Worm (Caenorhabditis elegans) whole organism, L1 larva: ENCODE data around the gene msp-64.

Experiments used
- C16A3.4 ChIP-seq: fragments of 150-350 bp; optimal IDR thresholded peaks from 2 replicates; lab custom pipeline; 2014; ENCODE audit warnings: missing biosample characterization, missing genetic modification characterization
- C34B4.2 ChIP-seq: sonication (generic microtip); optimal IDR thresholded peaks from 2 replicates; lab custom pipeline; 2017; ENCODE audit warnings: mild to moderate bottlenecking, missing genetic modification characterization, missing compliant biosample characterization
- F16B12.6 ChIP-seq: fragments of 150-350 bp; optimal IDR thresholded peaks from 2 replicates; lab custom pipeline; 2014; ENCODE audit warnings: missing biosample characterization, missing genetic modification characterization
- Y116A8C.19 ChIP-seq: sonication (generic microtip); optimal IDR thresholded peaks from 2 replicates; lab custom pipeline; 2016; ENCODE audit warnings: missing compliant biosample characterization, missing genetic modification characterization, borderline replicate concordance
- ama-1 ChIP-seq: fragments of 150-350 bp; optimal IDR thresholded peaks from 2 replicates; lab custom pipeline; 2014
- blmp-1 ChIP-seq: fragments of 150-350 bp; optimal IDR thresholded peaks from 2 replicates; lab custom pipeline; 2014; ENCODE audit warnings: missing biosample characterization, missing genetic modification characterization
- ceh-82 ChIP-seq, 3 experiments: fragments of 150-350 bp in 1 of 3; sonication (generic microtip) in 2 of 3; optimal IDR thresholded peaks; 2 replicates each; lab custom pipeline; 2014 to 2017; ENCODE audit warnings: missing biosample characterization in 3 of 3, missing genetic modification characterization in 3 of 3
- ceh-88 ChIP-seq: fragments of 200-800 bp; sonication (Bioruptor generic); IDR thresholded peaks from 2 replicates; pipeline ENCODE4 v1.3.6; 2022; ENCODE audit warnings: missing genetic modification characterization, missing compliant biosample characterization
- ceh-90 ChIP-seq: sonication (generic microtip); optimal IDR thresholded peaks from 2 replicates; lab custom pipeline; 2016; ENCODE audit warnings: missing genetic modification characterization, missing compliant biosample characterization
- dsc-1 ChIP-seq: sonication (generic microtip); optimal IDR thresholded peaks from 2 replicates; lab custom pipeline; 2016; ENCODE audit warnings: mild to moderate bottlenecking, missing genetic modification characterization, missing compliant biosample characterization
- egl-13 ChIP-seq: sonication (generic microtip); optimal IDR thresholded peaks from 2 replicates; lab custom pipeline; 2016; ENCODE audit warnings: missing genotype, missing genetic modification reagents, missing genetic modification characterization, missing compliant biosample characterization
- egl-27 ChIP-seq, 2 experiments: fragments of 150-350 bp in 1 of 2; sonication (generic microtip); optimal IDR thresholded peaks; 3 replicates each; lab custom pipeline; 2017 to 2018; ENCODE audit warnings: missing biosample characterization in 2 of 2, missing genetic modification characterization in 2 of 2, missing genetic modification reagents in 2 of 2
- elt-2 ChIP-seq: sonication (generic microtip); optimal IDR thresholded peaks from 2 replicates; lab custom pipeline; 2016; ENCODE audit warnings: missing genetic modification characterization, mild to moderate bottlenecking, inconsistent platforms, missing compliant biosample characterization, missing genetic modification reagents
- fkh-4 ChIP-seq: sonication (generic microtip); optimal IDR thresholded peaks from 2 replicates; lab custom pipeline; 2016; ENCODE audit warnings: missing compliant biosample characterization, missing genetic modification characterization, borderline replicate concordance
- fkh-8 ChIP-seq: sonication (generic microtip); optimal IDR thresholded peaks from 2 replicates; lab custom pipeline; 2016; ENCODE audit warnings: mild to moderate bottlenecking, missing genetic modification characterization, missing compliant biosample characterization
- fos-1 ChIP-seq: fragments of 150-350 bp; optimal IDR thresholded peaks from 2 replicates; lab custom pipeline; 2014; ENCODE audit warnings: missing biosample characterization, missing genetic modification characterization
- grh-1 ChIP-seq: fragments of 200-800 bp; sonication (Bioruptor generic); IDR thresholded peaks from 2 replicates; pipeline ENCODE4 v1.3.6; 2022; ENCODE audit warnings: missing genetic modification reagents, missing genetic modification characterization, missing compliant biosample characterization
- hlh-17 ChIP-seq: fragments of 200-800 bp; sonication (Bioruptor generic); optimal IDR thresholded peaks from 2 replicates; lab custom pipeline; 2018; ENCODE audit warnings: missing genetic modification characterization, mild to moderate bottlenecking, missing compliant biosample characterization, moderate library complexity, borderline replicate concordance
- hlh-4 ChIP-seq: sonication (generic microtip); optimal IDR thresholded peaks from 2 replicates; lab custom pipeline; 2016; ENCODE audit warnings: mild to moderate bottlenecking, missing genetic modification characterization, missing compliant biosample characterization
- hpl-2 ChIP-seq: fragments of 150-350 bp; optimal IDR thresholded peaks from 2 replicates; lab custom pipeline; 2014; ENCODE audit warnings: missing biosample characterization, missing genetic modification reagents, missing genetic modification characterization
- lin-13 ChIP-seq: fragments of 150-350 bp; optimal IDR thresholded peaks from 2 replicates; lab custom pipeline; 2014; ENCODE audit warnings: missing biosample characterization, missing genetic modification reagents, missing genetic modification characterization
- lin-14 ChIP-seq: fragments of 200-800 bp; sonication (Bioruptor generic); optimal IDR thresholded peaks from 2 replicates; lab custom pipeline; 2018; ENCODE audit warnings: mild to moderate bottlenecking, missing genetic modification characterization, moderate library complexity, missing compliant biosample characterization
- lin-15B ChIP-seq: fragments of 150-350 bp; sonication (generic microtip); optimal IDR thresholded peaks from 3 replicates; lab custom pipeline; 2014; ENCODE audit warnings: missing biosample characterization, missing genetic modification characterization
- lin-39 ChIP-seq: fragments of 150-350 bp; optimal IDR thresholded peaks from 2 replicates; lab custom pipeline; 2014; ENCODE audit warnings: missing biosample characterization, missing genetic modification reagents, missing genetic modification characterization
- lir-3 ChIP-seq: sonication (generic microtip); optimal IDR thresholded peaks from 2 replicates; lab custom pipeline; 2016; ENCODE audit warnings: mild to moderate bottlenecking, missing genetic modification characterization, moderate library complexity, missing compliant biosample characterization; ENCODE audit not compliant: poor library complexity
- mab-9 ChIP-seq: fragments of 200-800 bp; sonication (Bioruptor generic); IDR thresholded peaks from 2 replicates; pipeline ENCODE4 v1.3.6; 2022; ENCODE audit warnings: missing genetic modification reagents, missing genetic modification characterization, missing compliant biosample characterization
- mdl-1 ChIP-seq, 2 experiments: fragments of 150-350 bp; optimal IDR thresholded peaks; 2 replicates each; lab custom pipeline; 2014 to 2017; ENCODE audit warnings: missing biosample characterization in 2 of 2, missing genetic modification characterization in 2 of 2, inconsistent platforms in 1 of 2
- mep-1 ChIP-seq: fragments of 150-350 bp; optimal IDR thresholded peaks from 2 replicates; lab custom pipeline; 2014; ENCODE audit warnings: missing biosample characterization, missing genetic modification characterization
- nhr-11 ChIP-seq: fragments of 150-350 bp; optimal IDR thresholded peaks from 2 replicates; lab custom pipeline; 2014; ENCODE audit warnings: missing biosample characterization, missing genetic modification characterization
- nhr-19 ChIP-seq: fragments of 200-800 bp; sonication (Bioruptor generic); conservative IDR thresholded peaks from 2 replicates; pipeline ENCODE4 v1.3.6; 2022; ENCODE audit warnings: missing genetic modification characterization, missing compliant biosample characterization
- nhr-20 ChIP-seq: sonication (generic microtip); optimal IDR thresholded peaks from 2 replicates; lab custom pipeline; 2016; ENCODE audit warnings: mild to moderate bottlenecking, missing genetic modification characterization, missing compliant biosample characterization
- nhr-77 ChIP-seq: fragments of 150-350 bp; optimal IDR thresholded peaks from 2 replicates; lab custom pipeline; 2014; ENCODE audit warnings: missing biosample characterization, missing genetic modification characterization
- nhr-84 ChIP-seq: sonication (generic microtip); optimal IDR thresholded peaks from 2 replicates; lab custom pipeline; 2017; ENCODE audit warnings: missing biosample characterization, missing genetic modification characterization
- nhr-90 ChIP-seq: sonication (generic microtip); optimal IDR thresholded peaks from 2 replicates; lab custom pipeline; 2016; ENCODE audit warnings: mild to moderate bottlenecking, missing genetic modification characterization, missing compliant biosample characterization; ENCODE audit not compliant: poor library complexity
- pag-3 ChIP-seq: sonication (generic microtip); optimal IDR thresholded peaks from 2 replicates; lab custom pipeline; 2017; ENCODE audit warnings: missing genetic modification characterization, mild to moderate bottlenecking, missing compliant biosample characterization, antibody characterized with exemption, borderline replicate concordance; ENCODE audit not compliant: insufficient read depth
- pax-3 ChIP-seq: fragments of 200-800 bp; sonication (Bioruptor generic); optimal IDR thresholded peaks from 2 replicates; lab custom pipeline; 2018; ENCODE audit warnings: mild to moderate bottlenecking, missing genetic modification characterization, moderate library complexity, missing compliant biosample characterization
- pqm-1 ChIP-seq: sonication (generic microtip); optimal IDR thresholded peaks from 3 replicates; lab custom pipeline; 2017; ENCODE audit warnings: missing biosample characterization, missing genetic modification characterization
- swsn-7 ChIP-seq: sonication (generic microtip); optimal IDR thresholded peaks from 2 replicates; lab custom pipeline; 2016; ENCODE audit warnings: missing genetic modification characterization, missing compliant biosample characterization
- tbx-2 ChIP-seq: sonication (generic microtip); optimal IDR thresholded peaks from 2 replicates; lab custom pipeline; 2016; ENCODE audit warnings: missing genetic modification characterization, missing compliant biosample characterization
- tlp-1 ChIP-seq: fragments of 150-350 bp; optimal IDR thresholded peaks from 2 replicates; lab custom pipeline; 2014; ENCODE audit warnings: missing biosample characterization, missing genetic modification characterization
- unc-62 ChIP-seq: fragments of 150-350 bp; optimal IDR thresholded peaks from 2 replicates; lab custom pipeline; 2014; ENCODE audit warnings: missing biosample characterization, missing genetic modification reagents, missing genetic modification characterization
- xbp-1 ChIP-seq: sonication (generic microtip); optimal IDR thresholded peaks from 2 replicates; lab custom pipeline; 2016; ENCODE audit warnings: missing genetic modification characterization, missing compliant biosample characterization
- zip-4 ChIP-seq: fragments of 200-800 bp; sonication (Bioruptor generic); optimal IDR thresholded peaks from 2 replicates; lab custom pipeline; 2018; ENCODE audit warnings: mild to moderate bottlenecking, missing genetic modification characterization, moderate library complexity, missing compliant biosample characterization
- ztf-11 ChIP-seq, 2 experiments: sonication (generic microtip); optimal IDR thresholded peaks; 2 replicates each; lab custom pipeline; 2016 to 2017; ENCODE audit warnings: missing genetic modification characterization in 2 of 2, missing biosample characterization in 1 of 2, missing compliant biosample characterization in 1 of 2

msp-64 gene

ce11 chrII:5836153-5836719 lies 26.1 kb upstream of the msp-64 start, which contains the start of gene fzo-1 (continued):
- peak; percentile 61 for TF ChIP-seq tbx-2
- TF ChIP-seq lin-13 (GFP tag; lab: Kevin White, UChicago), result no peak
- TF ChIP-seq nhr-77 (tag; lab: Kevin White, UChicago), result no peak
- peak; percentile 64 for TF ChIP-seq ceh-90 (tag; lab: Kevin White, UChicago)
- no peak for TF ChIP-seq lin-39
- peak; percentile 45 for TF ChIP-seq swsn-7
- TF ChIP-seq hlh-17, result no peak
- TF ChIP-seq egl-27 (tag; optimal IDR thresholded peaks at IDR 0.05; lab: Kevin White, UChicago), result no peak
- no peak for TF ChIP-seq mdl-1 (tag; optimal IDR thresholded peaks at IDR 0.05; lab: Kevin White, UChicago)
- peak; percentile 24; the same call in 1 of the 2 replicates for TF ChIP-seq ceh-88 (GFP tag; lab: Robert Waterston, UW)
- peak; percentile 45 for TF ChIP-seq C16A3.4 (tag; lab: Kevin White, UChicago)
- TF ChIP-seq C34B4.2, result no peak
- TF ChIP-seq unc-62 (GFP tag; lab: Kevin White, UChicago), result no peak
- peak; percentile 54 for TF ChIP-seq xbp-1 (tag; lab: Kevin White, UChicago)
- TF ChIP-seq lir-3 (tag; lab: Kevin White, UChicago), result peak; percentile 77
- peak in 1 of 2 experiments; percentile 64 for TF ChIP-seq ztf-11 (tag; optimal IDR thresholded peaks at IDR 0.05; lab: Kevin White, UChicago)
- no peak for TF ChIP-seq pqm-1 (tag; lab: Kevin White, UChicago)
- peak; percentile 46 for TF ChIP-seq blmp-1
- TF ChIP-seq tlp-1 (tag; lab: Kevin White, UChicago), result no peak
- no peak for TF ChIP-seq grh-1
- TF ChIP-seq pax-3, result peak; percentile 86
- TF ChIP-seq lin-14 (GFP tag; lab: Kevin White, UChicago), result peak; percentile 73
- 0 out of 2 replicates have a peak, but pooled peaks have one; percentile 16 for TF ChIP-seq nhr-19 (GFP tag; lab: Robert Waterston, UW)
- peak; percentile 15 for TF ChIP-seq lin-15B
- no peak for TF ChIP-seq Y116A8C.19 (tag; lab: Kevin White, UChicago)
- TF ChIP-seq elt-2, result peak; percentile 37
- peak; percentile 59 for TF ChIP-seq nhr-20 (tag; lab: Kevin White, UChicago)
- no peak for TF ChIP-seq zip-4 (GFP tag; lab: Kevin White, UChicago)
- TF ChIP-seq mep-1, result no peak
- TF ChIP-seq ama-1 (lab: Kevin White, UChicago), result no peak
- TF ChIP-seq dsc-1, result peak; percentile 52
- TF ChIP-seq nhr-11, result no peak
- TF ChIP-seq nhr-90 (tag; lab: Kevin White, UChicago), result peak; percentile 75
- TF ChIP-seq egl-13 (tag; lab: Kevin White, UChicago), result peak; percentile 16
- TF ChIP-seq, all 84 proteins: peak for 38

ce11 chrII:5835146-5835545 lies 25.0 kb upstream of the msp-64 start:
- no peak for TF ChIP-seq hpl-2
- no peak for TF ChIP-seq lin-14 (GFP tag; lab: Kevin White, UChicago)
- no peak for TF ChIP-seq nhr-84 (tag; lab: Kevin White, UChicago)
- no peak for TF ChIP-seq fos-1 (tag; lab: Kevin White, UChicago)
- TF ChIP-seq ceh-90 (tag; lab: Kevin White, UChicago), result no peak
- no peak for TF ChIP-seq fkh-8 (tag; lab: Kevin White, UChicago)
- TF ChIP-seq fkh-4 (tag; lab: Kevin White, UChicago), result no peak

DNA sequence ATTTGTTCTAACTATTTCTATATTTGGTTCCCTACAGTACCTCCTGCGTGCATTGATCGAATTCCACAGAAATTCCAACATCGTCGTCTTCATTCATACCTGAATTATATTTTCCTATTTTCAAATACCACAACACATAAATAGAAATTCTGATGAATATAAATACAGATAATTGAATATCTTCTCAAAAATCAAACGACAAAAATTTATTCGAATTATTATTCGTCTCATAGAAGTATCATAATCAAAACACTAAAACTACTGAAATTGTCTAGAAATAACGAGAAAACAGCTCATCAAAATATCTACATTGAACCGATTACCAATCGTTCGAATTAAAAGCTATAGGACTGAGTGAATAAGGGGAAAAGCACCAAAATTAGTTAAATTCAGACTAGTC lies 23.0 kb upstream of the msp-64 start, which contains the start of gene gtap-1:
Gene gtap-1 (minus strand): TSS at position 101 of the 400 bp plus-strand sequence.
- TF ChIP-seq mab-9 (no peak), elt-2 (no peak), egl-13 (tag; lab: Kevin White, UChicago) (no peak), F16B12.6 (tag; lab: Kevin White, UChicago) (no peak), hlh-4 (tag; lab: Kevin White, UChicago) (no peak), ceh-82 (tag; optimal IDR thresholded peaks at IDR 0.05; lab: Kevin White, UChicago) (no peak), pag-3 (tag; lab: Kevin White, UChicago) (no peak), egl-27 (tag; optimal IDR thresholded peaks at IDR 0.05; lab: Kevin White, UChicago) (no peak), ceh-90 (tag; lab: Kevin White, UChicago) (no peak)
